Fruit fly (Drosophila melanogaster) ovary, adult (tissue): Measurements from ENCODE around the gene Atg16.

Experiments
- CG17801 ChIP-seq: fragments of 200-800 bp; optimal IDR thresholded peaks from 2 replicates; lab custom pipeline; 2019; ENCODE audit warnings: missing biosample characterization, mild to moderate bottlenecking, missing genetic modification characterization, moderate library complexity; ENCODE audit not compliant: partially characterized antibody

Atg16 gene

dm6 chr3R:29798966-29799680 lies 35.8 kb downstream of the Atg16 start, which contains the start of the genes Rnb and Drice:
Rnb (minus strand) TSS chr3R:29799354.
Drice (plus strand) TSS chr3R:29799658.
- peak; percentile 76 for TF ChIP-seq CG17801 (GFP tag; lab: Kevin White, UChicago)

- TF ChIP-seq CG17801 (GFP tag; lab: Kevin White, UChicago): no peak
Measured at dm6 chr3R:29797183-29797582, 37.7 kb downstream of the Atg16 start.

DNA sequence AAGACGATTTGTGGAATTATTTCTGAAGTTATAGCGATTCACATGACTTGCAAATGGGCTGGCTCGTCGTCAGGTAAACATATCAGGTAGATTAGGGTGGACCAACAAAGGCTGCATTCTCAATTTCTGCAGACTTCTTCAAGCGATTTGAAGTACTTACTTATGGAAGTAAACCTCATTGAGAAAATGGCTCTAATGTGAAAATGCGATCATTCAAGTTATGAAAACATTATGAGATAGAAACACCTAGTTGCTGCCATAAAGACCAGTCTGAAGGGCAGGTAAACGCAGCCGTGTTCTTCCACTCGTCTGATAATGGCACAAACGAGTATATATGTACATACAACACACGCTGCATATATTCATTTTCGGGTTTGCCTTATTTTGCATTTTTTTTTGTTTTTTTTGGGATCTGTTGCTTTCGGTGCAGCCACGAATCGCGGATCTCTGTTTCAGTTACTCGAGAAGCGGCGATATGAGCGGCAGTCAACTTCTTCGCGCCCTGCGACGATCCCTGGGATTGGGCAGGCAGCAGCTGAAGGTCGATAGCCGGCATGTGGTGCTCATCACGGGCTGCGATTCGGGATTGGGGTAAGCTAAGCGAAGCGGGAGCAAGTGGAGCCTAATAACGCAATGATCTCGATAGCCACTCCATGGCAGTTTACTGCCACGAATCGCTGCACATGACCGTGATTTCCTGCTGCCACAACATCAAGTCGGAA lies 40.6 kb downstream of the Atg16 start, which contains the start of gene sro:
sro (plus strand) TSS at position 437 of the 722 bp plus-strand sequence.
- peak; percentile 59 for TF ChIP-seq CG17801 (GFP tag; lab: Kevin White, UChicago)

DNA sequence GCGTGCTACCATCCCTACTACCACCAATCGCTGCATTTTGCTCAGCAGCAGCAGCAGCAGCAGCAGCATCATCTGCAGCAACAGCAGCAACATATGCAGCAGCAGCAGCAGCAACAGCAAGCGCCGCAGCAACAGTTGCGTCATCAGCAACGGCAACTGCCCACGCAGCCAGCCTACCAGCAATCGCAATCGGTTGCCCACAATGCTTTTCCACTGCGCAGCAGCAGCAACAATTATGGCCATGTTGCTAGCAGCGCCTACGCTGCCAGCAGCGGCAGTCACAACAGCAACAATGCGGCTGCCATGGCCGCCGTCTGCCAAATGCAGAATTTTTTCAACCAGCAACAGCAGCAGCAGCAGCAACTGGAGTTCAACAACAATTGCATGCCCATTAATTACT lies 44.7 kb downstream of the Atg16 start:
- no peak for TF ChIP-seq CG17801 (GFP tag; lab: Kevin White, UChicago)

DNA sequence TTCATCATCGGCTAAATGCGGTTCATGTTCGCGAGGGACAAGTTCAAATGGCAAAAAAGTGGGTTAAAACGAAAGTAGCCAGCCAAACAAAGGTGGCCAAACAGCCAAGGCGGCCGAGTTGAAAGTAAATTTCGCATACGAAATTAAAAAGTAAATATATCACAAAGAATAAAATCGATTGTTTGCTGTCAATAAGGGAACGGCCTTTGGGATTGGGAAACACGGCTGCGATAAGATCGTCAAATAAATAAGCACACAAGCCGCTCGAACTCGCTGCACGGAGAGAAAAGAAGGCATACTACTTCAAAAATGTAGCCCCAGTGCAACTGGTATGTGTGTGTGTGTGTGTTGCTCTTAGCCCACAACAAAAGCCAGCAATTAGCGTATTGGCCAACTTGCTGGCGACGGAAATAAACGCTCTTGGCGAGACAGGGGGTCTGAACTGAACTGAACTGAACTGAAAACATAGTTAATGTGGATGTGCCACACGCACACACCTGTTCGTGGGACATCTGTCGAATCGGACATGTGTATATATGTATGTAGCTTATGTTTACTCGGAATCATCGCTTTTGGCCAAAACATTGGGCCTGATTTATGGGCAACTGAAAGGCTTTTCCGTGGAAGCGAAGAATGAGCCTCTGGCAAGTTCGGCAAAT lies 46.9 kb downstream of the Atg16 start:
- TF ChIP-seq CG17801 (GFP tag; lab: Kevin White, UChicago): no peak

- peak; percentile 37 for TF ChIP-seq CG17801 (GFP tag; lab: Kevin White, UChicago)
Measured at dm6 chr3R:29786016-29786996, 48.6 kb downstream of the Atg16 start.

DNA sequence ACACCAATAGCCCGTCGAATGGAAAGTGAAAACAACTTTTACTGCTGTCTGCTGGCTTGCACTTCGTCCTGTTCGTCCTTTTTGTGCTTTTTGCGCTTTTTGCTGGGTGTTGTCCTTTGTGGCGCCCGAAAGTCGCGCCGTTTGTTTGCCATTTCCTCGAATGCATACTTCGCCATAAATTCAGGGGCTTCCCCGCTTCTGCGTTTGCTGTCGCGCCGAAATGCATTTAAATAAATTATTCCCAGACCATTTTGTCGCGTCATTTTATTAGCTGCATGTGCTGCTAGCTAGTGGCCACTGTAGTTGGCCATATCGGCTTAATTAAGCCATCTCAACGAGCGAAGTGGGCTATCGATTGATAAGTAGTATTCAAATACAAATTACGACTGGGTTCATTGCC lies 49.7 kb downstream of the Atg16 start:
- TF ChIP-seq CG17801 (GFP tag; lab: Kevin White, UChicago): no peak

DNA sequence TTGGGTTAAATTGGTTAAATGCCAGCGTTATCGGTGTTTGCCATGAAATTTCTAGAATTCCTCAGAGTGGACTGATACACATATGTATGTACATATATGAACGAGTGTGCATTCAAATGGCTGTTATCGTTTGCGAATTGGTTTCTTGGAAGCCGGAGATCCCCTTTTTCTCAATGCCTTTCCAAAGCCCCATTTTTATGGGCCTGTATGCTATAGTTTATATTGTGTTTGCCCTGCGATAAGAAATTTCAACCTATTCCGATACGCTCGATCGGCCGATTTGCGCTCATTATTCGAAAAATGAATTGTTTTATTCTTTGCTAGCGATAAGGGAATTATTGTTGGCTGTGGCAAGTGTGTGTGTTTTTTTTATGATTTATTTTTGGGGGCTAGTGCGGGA lies 51.7 kb downstream of the Atg16 start:
- TF ChIP-seq CG17801 (GFP tag; lab: Kevin White, UChicago): no peak

- peak; percentile 61 for TF ChIP-seq CG17801 (GFP tag; lab: Kevin White, UChicago)
Measured at dm6 chr3R:29782367-29782766, 52.5 kb downstream of the Atg16 start.

DNA sequence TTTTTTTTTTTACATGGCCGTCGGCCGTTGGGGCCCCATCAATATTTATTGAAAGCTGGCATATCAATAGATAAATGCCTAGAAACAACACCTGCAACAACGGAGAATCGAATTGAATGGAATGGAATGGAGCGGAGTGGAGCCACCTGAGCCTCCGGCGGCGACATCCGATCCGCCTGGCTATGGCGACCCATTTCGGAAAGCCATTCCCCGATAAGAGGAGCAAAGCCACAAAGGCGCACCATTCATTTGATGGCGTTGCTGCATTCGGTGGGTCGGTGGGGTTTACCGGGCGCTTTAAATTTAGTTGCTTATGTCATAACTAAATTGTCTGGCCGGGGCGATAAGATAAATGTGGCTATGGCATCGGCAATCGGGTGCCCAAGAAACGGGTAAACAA lies 53.0 kb downstream of the Atg16 start:
- no peak for TF ChIP-seq CG17801 (GFP tag; lab: Kevin White, UChicago)

- no peak for TF ChIP-seq CG17801 (GFP tag; lab: Kevin White, UChicago)
Measured at dm6 chr3R:29780402-29781029, 54.4 kb downstream of the Atg16 start, which contains the start of gene fig. fig (minus strand) TSS chr3R:29780452.

DNA sequence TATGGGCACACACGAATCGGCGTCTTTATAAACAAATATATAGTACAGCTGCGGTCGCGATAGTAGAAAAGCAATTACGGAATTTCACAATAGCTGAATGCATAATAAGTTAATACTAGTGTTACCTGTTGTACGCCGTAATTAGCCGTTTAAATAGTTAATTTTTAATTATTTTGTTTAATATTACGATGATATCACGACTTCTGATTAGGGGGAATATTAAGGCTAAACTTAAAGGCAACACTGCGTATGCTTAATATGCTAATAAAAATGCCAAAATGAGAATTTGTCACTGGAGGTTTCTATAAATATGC lies 56.0 kb downstream of the Atg16 start:
- TF ChIP-seq CG17801 (GFP tag; lab: Kevin White, UChicago): no peak

DNA sequence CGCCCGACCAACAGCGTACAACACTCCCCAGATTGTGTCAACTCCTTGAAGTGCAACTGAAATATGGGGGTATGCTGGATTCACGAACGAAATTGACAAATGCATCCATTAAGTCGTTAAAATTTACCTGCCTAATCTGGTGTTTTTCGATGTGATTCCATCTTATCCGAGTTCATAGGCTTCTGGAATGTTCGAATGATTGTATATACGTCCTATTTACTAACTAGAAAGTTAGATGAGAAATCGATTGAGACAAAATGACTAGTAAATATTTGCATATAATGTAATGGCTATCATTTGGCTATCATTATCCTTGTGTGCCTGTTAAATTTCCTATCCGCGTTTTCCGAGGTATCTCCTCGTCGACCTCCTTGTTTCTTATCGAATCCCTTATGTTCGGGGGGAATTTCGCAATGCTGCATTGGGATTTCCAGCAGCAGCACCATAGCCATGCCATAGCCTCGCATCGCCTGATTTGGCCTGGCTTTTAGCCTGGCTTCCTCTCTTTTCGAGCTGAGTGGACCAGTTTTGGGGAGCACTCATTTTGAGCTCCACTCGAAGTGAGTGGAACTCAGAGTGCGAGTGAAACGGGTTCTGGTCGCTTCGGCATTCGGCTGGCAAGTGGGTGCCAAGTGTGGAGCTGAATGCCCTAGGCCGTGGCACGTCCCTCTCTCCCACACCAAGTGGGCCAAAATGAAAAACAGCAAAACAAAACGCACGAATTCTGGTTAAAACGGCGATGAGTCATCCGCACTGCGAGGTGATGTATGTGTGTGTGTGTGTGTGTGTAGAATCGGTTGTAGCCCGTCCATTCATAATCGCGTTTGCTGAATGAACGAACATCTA lies 56.5 kb downstream of the Atg16 start:
- TF ChIP-seq CG17801 (GFP tag; lab: Kevin White, UChicago): no peak
